Worm (Caenorhabditis elegans): ENCODE results near the gene Y32F6B.9.

ce11 chrV:10467659-10468058 lies 10.8 kb upstream of the Y32F6B.9 start:
- no peak for TF ChIP-seq him-1 (tag; optimal IDR thresholded peaks at IDR 0.05)
- TF ChIP-seq W03F9.2 (tag; optimal IDR thresholded peaks at IDR 0.05) = no peak

Measured in whole organism, L4/young adult.